Fruit fly (Drosophila melanogaster): ENCODE measurements around the gene CG13365.

CG13365 gene

dm6 chrX:599727-600126, 21.3 kb downstream of the CG13365 start:
- TF ChIP-seq psq (optimal IDR thresholded peaks at IDR 0.05) (no peak), h (optimal IDR thresholded peaks at IDR 0.05) (no peak), ttk (optimal IDR thresholded peaks at IDR 0.05) (no peak), Sin3A (optimal IDR thresholded peaks at IDR 0.05) (no peak), Myc (optimal IDR thresholded peaks at IDR 0.05) (no peak)

DNA sequence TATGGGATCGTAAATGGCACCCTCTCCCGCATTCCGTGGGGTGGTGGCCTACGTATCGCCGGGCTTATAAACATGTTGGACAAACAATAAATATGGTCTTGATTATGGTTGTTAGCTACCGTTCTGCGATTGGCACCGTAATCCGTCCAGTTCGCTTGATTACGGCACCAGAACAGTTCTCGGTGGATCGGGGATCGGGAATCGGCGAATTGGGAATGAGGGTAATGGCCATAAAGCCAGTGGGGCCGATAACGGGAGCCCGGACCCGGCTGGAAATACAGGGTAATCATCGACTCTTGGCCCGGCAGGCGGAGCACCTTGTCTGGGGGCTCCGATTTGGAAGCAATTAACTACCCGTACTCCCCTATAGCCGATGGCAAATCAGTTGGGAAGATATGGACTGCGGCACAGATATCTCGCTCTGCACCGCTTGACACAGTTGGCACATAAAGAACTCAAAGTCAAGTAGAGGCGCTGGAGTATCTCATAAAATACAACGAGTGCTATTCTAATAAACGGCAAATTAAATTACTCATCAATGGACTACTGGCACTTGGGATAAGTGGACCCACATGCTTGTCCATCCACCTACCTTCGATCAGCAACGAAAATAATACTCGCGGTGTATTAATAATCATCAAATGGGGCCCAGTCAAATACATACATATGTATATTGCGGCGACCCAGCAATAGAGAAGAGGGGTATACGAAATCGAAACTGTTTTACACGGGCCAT, 22.5 kb downstream of the CG13365 start:
- no peak for TF ChIP-seq h (optimal IDR thresholded peaks at IDR 0.05)
- no peak for TF ChIP-seq Myc (optimal IDR thresholded peaks at IDR 0.05)
- TF ChIP-seq Sin3A (optimal IDR thresholded peaks at IDR 0.05) = no peak
- no peak for TF ChIP-seq psq (optimal IDR thresholded peaks at IDR 0.05)
- no peak for TF ChIP-seq insv (optimal IDR thresholded peaks at IDR 0.05)
- no peak for TF ChIP-seq ttk (optimal IDR thresholded peaks at IDR 0.05)

- no peak for TF ChIP-seq ttk (optimal IDR thresholded peaks at IDR 0.05)
- no peak for TF ChIP-seq h (optimal IDR thresholded peaks at IDR 0.05)
- TF ChIP-seq Sin3A (optimal IDR thresholded peaks at IDR 0.05) = no peak
- no peak for TF ChIP-seq Myc (optimal IDR thresholded peaks at IDR 0.05)
- TF ChIP-seq insv (optimal IDR thresholded peaks at IDR 0.05) = no peak
- no peak for TF ChIP-seq psq (optimal IDR thresholded peaks at IDR 0.05)
Measured at dm6 chrX:597057-597456, 24.0 kb downstream of the CG13365 start.

DNA sequence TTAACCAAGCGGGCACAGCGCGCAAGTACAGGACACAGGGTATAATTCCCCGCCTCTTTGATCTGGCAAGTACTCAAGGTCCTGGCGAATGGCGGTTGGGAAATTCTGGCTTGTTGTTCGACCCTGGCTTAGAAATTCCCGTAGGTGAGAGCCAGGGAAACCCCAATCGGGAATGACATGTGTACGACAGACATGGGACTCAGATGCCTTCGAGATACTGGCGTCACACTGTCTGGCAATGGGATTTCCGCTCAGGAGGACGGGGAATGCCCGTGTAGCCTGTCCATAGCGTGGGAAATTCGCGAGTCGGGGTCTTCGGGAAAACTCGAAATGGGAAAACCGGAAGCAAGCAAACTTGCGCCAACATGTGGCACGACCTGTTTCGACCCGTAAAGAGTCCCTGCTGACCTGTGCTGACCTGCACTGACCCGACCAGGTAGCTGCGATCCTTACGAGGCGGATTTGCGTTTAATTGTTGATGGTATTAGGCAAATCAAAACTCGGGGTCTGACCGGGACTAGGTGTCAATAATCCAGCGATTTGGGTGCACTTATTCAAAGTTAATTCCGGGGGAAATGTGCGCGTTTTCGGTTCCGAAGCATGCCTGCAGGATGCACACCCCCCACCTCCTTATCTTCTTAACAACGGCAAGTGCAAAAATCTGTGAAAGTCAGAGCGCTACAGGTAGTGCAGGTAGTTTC, 28.3 kb downstream of the CG13365 start:
- TF ChIP-seq Myc (optimal IDR thresholded peaks at IDR 0.05) (no peak), insv (optimal IDR thresholded peaks at IDR 0.05) (no peak), ttk (optimal IDR thresholded peaks at IDR 0.05) (no peak), psq (optimal IDR thresholded peaks at IDR 0.05) (no peak), h (optimal IDR thresholded peaks at IDR 0.05) (no peak), Sin3A (optimal IDR thresholded peaks at IDR 0.05) (no peak)

DNA sequence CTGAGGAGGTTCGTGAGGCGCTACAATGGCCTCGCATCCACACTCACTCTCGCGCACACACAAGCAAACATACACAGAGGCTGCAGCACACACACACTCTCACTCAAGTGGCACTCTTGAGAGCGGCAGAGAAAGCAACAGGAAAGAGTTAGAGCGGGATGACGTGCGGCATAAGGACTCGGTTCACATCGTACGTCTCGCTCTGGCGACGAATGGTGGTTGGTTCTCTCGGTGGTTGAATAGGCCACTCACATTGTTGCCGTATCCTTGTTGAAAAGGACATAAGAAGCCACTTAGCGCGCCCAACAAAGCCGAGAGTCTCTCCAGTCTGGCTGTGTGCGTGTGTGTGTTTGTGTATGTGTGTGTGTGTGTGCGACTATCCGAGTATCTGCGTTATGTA, 30.5 kb downstream of the CG13365 start:
- no peak for TF ChIP-seq ttk (optimal IDR thresholded peaks at IDR 0.05)
- TF ChIP-seq insv (optimal IDR thresholded peaks at IDR 0.05) = no peak
- no peak for TF ChIP-seq psq (optimal IDR thresholded peaks at IDR 0.05)
- TF ChIP-seq Myc (optimal IDR thresholded peaks at IDR 0.05) = no peak
- no peak for TF ChIP-seq h (optimal IDR thresholded peaks at IDR 0.05)
- no peak for TF ChIP-seq Sin3A (optimal IDR thresholded peaks at IDR 0.05)

DNA sequence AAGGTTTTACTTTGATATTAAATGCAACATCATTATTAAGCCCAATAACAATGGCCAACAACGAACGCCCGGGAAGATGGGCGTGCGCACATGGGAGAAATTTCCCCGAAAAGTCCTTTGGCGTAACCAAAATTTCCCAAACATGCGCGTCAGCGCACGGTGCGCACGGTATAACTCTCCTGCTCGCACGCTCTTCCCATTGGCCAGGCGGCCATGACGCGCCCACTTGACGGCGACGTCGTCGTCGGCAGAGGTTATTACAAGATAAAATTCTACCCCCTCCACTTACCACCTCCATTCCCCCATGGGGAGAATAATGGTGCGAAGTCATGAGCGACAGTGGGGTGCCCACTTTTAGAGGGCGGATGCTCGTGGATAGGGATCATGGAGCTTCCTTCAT, 32.1 kb downstream of the CG13365 start:
- no peak for TF ChIP-seq insv (optimal IDR thresholded peaks at IDR 0.05)
- TF ChIP-seq Myc (optimal IDR thresholded peaks at IDR 0.05) = no peak
- no peak for TF ChIP-seq Sin3A (optimal IDR thresholded peaks at IDR 0.05)
- no peak for TF ChIP-seq h (optimal IDR thresholded peaks at IDR 0.05)
- no peak for TF ChIP-seq ttk (optimal IDR thresholded peaks at IDR 0.05)
- no peak for TF ChIP-seq psq (optimal IDR thresholded peaks at IDR 0.05)

DNA sequence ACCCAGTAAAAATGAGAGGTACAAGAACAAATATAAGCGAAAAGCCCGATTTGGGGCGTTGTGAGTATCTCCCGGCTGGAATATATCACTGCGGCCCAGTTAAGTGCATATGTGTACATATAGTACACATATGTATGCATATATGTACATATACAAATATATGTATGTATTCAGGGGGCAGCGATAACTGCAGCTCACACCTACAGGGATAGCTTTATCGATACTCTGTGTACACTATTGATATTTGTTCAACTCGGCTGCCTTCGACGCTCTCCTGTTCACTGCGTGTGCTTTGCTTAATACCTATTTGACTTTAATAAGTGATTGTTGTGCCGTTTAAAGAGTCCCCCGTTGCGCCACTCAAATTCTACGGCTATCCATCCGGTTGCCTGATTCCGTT, 39.2 kb downstream of the CG13365 start, which contains the start of gene vnd:
TSS of gene vnd (plus strand) at position 297 of the 400 bp plus-strand sequence.
- no peak for TF ChIP-seq Sin3A (optimal IDR thresholded peaks at IDR 0.05)
- TF ChIP-seq insv (optimal IDR thresholded peaks at IDR 0.05) = no peak
- no peak for TF ChIP-seq ttk (optimal IDR thresholded peaks at IDR 0.05)
- no peak for TF ChIP-seq Myc (optimal IDR thresholded peaks at IDR 0.05)

dm6 chrX:580635-581034, 40.4 kb downstream of the CG13365 start:
- TF ChIP-seq psq (optimal IDR thresholded peaks at IDR 0.05) = no peak
- TF ChIP-seq h (optimal IDR thresholded peaks at IDR 0.05) = no peak
- no peak for TF ChIP-seq Myc (optimal IDR thresholded peaks at IDR 0.05)
- no peak for TF ChIP-seq insv (optimal IDR thresholded peaks at IDR 0.05)
- no peak for TF ChIP-seq Sin3A (optimal IDR thresholded peaks at IDR 0.05)
- no peak for TF ChIP-seq ttk (optimal IDR thresholded peaks at IDR 0.05)
